Fruit fly (Drosophila melanogaster): Measurements from ENCODE around the gene CG5011.
A peak's percentile ranks its signal among the peaks of the same experiment; 100 is the strongest.

Gene CG5011

dm6 chr2L:1172704-1173107, 27.8 kb upstream of the CG5011 start, which contains the start of the genes Charon and CG4887 (continued):
- peak; percentile 68 for TF ChIP-seq ro (GFP tag; IDR thresholded peaks at IDR 0.05)
- no peak for TF ChIP-seq abd-A (tag; optimal IDR thresholded peaks at IDR 0.05)
- TF ChIP-seq Hr78 (GFP tag; optimal IDR thresholded peaks at IDR 0.05) = no peak
- TF ChIP-seq CG33213 (GFP tag; optimal IDR thresholded peaks at IDR 0.05) = peak; percentile 78
- TF ChIP-seq lmd (GFP tag; IDR thresholded peaks at IDR 0.05) = peak; percentile 84
- peak; percentile 89 for TF ChIP-seq jumu (GFP tag; optimal IDR thresholded peaks at IDR 0.05)
- TF ChIP-seq ind (GFP tag; optimal IDR thresholded peaks at IDR 0.05) = peak; percentile 88
- peak; percentile 35 for TF ChIP-seq CG7271 (tag; optimal IDR thresholded peaks at IDR 0.05)
- TF ChIP-seq Sin3A (optimal IDR thresholded peaks at IDR 0.05) = peak; percentile 89
- TF ChIP-seq Fer3 (tag; optimal IDR thresholded peaks at IDR 0.05) = peak; percentile 82
- peak; percentile 87 for TF ChIP-seq fu2 (GFP tag; optimal IDR thresholded peaks at IDR 0.05)
- no peak for TF ChIP-seq br (optimal IDR thresholded peaks at IDR 0.05)
- peak; percentile 60 for TF ChIP-seq peb (GFP tag; IDR thresholded peaks at IDR 0.05)
- TF ChIP-seq slp2 (GFP tag; optimal IDR thresholded peaks at IDR 0.05) = peak; percentile 75
- TF ChIP-seq tin (GFP tag; optimal IDR thresholded peaks at IDR 0.05) = peak; percentile 87
- TF ChIP-seq bsh (GFP tag; optimal IDR thresholded peaks at IDR 0.05) = peak in 1 of 2 experiments; percentile 79
- peak; percentile 53 for TF ChIP-seq CG7928 (GFP tag; optimal IDR thresholded peaks at IDR 0.05)
- peak; percentile 61 for TF ChIP-seq gcm2 (GFP tag; optimal IDR thresholded peaks at IDR 0.05)
- peak; percentile 93 for TF ChIP-seq lilli (GFP tag; optimal IDR thresholded peaks at IDR 0.05)
- TF ChIP-seq CG10979 (tag; optimal IDR thresholded peaks at IDR 0.05) = peak; percentile 71
- no peak; the same call in 1 of the 3 replicates for TF ChIP-seq CG3726 (GFP tag; IDR thresholded peaks at IDR 0.05)
- TF ChIP-seq ssp (GFP tag; IDR thresholded peaks at IDR 0.05) = peak; percentile 71
- 0 out of 2 replicates have a peak, but pooled peaks have one; percentile 19 for TF ChIP-seq Awh (GFP tag; IDR thresholded peaks at IDR 0.05)
- TF ChIP-seq CG11560 (tag; IDR thresholded peaks at IDR 0.05) = peak; percentile 74; the same call in 2 of the 3 replicates
- TF ChIP-seq disco-r (GFP tag; optimal IDR thresholded peaks at IDR 0.05) = peak; percentile 48
- TF ChIP-seq CG11696 (GFP tag; IDR thresholded peaks at IDR 0.05) = no peak
- TF ChIP-seq Hsf (GFP tag; optimal IDR thresholded peaks at IDR 0.05) = peak; percentile 89
- TF ChIP-seq bcd (GFP tag; optimal IDR thresholded peaks at IDR 0.05) = peak; percentile 73
- TF ChIP-seq jigr1 (GFP tag; IDR thresholded peaks at IDR 0.05) = no peak
- TF ChIP-seq HHEX (GFP tag; optimal IDR thresholded peaks at IDR 0.05) = peak; percentile 73
- no peak for TF ChIP-seq MESR4 (GFP tag; optimal IDR thresholded peaks at IDR 0.05)
- peak; percentile 57; the same call in 2 of the 3 replicates for TF ChIP-seq HLH4C (GFP tag; IDR thresholded peaks at IDR 0.05; ENCODE audit: partially characterized antibody)
- peak; percentile 35; the same call in 1 of the 3 replicates for TF ChIP-seq B-H1 (GFP tag; IDR thresholded peaks at IDR 0.05)
- TF ChIP-seq vnd (GFP tag; IDR thresholded peaks at IDR 0.05; ENCODE audit: partially characterized antibody) = peak; percentile 68
- peak; percentile 91 for TF ChIP-seq Dip3 (GFP tag; optimal IDR thresholded peaks at IDR 0.05)
- TF ChIP-seq CG9727 (GFP tag; optimal IDR thresholded peaks at IDR 0.05) = peak; percentile 76
- TF ChIP-seq Poxn (GFP tag; IDR thresholded peaks at IDR 0.05) = no peak; the same call in 1 of the 2 replicates
- TF ChIP-seq Atf6 (GFP tag; IDR thresholded peaks at IDR 0.05) = peak; percentile 75
- peak; percentile 77 for TF ChIP-seq CG10462 (GFP tag; optimal IDR thresholded peaks at IDR 0.05)
- no peak for TF ChIP-seq zf30C (GFP tag; optimal IDR thresholded peaks at IDR 0.05)
- TF ChIP-seq CG18619 (GFP tag; optimal IDR thresholded peaks at IDR 0.05) = peak; percentile 66
- no peak for TF ChIP-seq grau (tag; optimal IDR thresholded peaks at IDR 0.05)
- TF ChIP-seq CG9932 (GFP tag; IDR thresholded peaks at IDR 0.05) = peak; percentile 93
- peak; percentile 59 for TF ChIP-seq NC2α (GFP tag; optimal IDR thresholded peaks at IDR 0.05)
- peak; percentile 68; the same call in 1 of the 2 replicates for TF ChIP-seq klu (GFP tag; IDR thresholded peaks at IDR 0.05)
- TF ChIP-seq CG17328 (GFP tag; IDR thresholded peaks at IDR 0.05) = peak; percentile 70
- TF ChIP-seq BEAF-32 (GFP tag; optimal IDR thresholded peaks at IDR 0.05) = peak; percentile 84
- no peak for TF ChIP-seq prd (optimal IDR thresholded peaks at IDR 0.05)
- peak; percentile 89 for TF ChIP-seq prd (GFP tag; IDR thresholded peaks at IDR 0.05)
- peak; percentile 35; the same call in 1 of the 2 replicates for TF ChIP-seq GATAe (GFP tag; conservative IDR thresholded peaks at IDR 0.05)
- peak; percentile 73 for TF ChIP-seq caup (GFP tag; optimal IDR thresholded peaks at IDR 0.05; ENCODE audit: severe bottlenecking)

All from whole organism, embryonic.